Worm (Caenorhabditis elegans): ENCODE results near the gene C42D8.1.

DNA sequence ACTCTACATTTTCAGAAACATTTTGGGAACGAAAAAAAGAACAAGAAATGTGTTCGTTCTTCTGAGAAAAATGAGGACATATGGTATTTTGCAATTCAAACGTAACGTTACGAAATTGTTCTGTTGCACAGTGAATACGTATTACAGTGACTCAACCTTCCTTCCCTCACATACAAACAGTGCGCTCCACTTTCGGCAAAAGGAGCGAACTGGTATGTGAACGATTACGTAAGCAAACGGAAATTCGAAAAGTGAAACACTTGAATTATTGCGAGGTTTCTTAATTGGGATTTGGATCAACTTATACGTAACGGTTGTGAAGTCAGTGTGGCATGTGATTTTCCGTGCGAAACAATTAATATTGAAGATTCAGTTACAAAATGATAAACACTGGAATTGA, 11.5 kb downstream of the C42D8.1 start:
- no peak for TF ChIP-seq zag-1 (tag; optimal IDR thresholded peaks at IDR 0.05)
- no peak for TF ChIP-seq nhr-21 (tag; optimal IDR thresholded peaks at IDR 0.05)
- TF ChIP-seq mbf-1 (tag; optimal IDR thresholded peaks at IDR 0.05): no peak
- no peak for TF ChIP-seq mdl-1 (tag; optimal IDR thresholded peaks at IDR 0.05)
- TF ChIP-seq ceh-16 (tag; optimal IDR thresholded peaks at IDR 0.05): no peak
- TF ChIP-seq snpc-4 (tag; optimal IDR thresholded peaks at IDR 0.05): no peak
- no peak for TF ChIP-seq ama-1 (optimal IDR thresholded peaks at IDR 0.05)
- no peak for TF ChIP-seq skn-1 (tag; optimal IDR thresholded peaks at IDR 0.05)
